Fruit fly (Drosophila melanogaster) S2 (cell line): ENCODE data around the gene Tyler.

ENCODE experiments used
- CG8478 ChIP-seq: fragments of >200 bp; optimal IDR thresholded peaks from 2 replicates; lab custom pipeline; 2018
- CTCF ChIP-seq, 2 experiments: fragments of >200 bp; optimal IDR thresholded peaks; 2 replicates each; lab custom pipeline; 2018

DNA sequence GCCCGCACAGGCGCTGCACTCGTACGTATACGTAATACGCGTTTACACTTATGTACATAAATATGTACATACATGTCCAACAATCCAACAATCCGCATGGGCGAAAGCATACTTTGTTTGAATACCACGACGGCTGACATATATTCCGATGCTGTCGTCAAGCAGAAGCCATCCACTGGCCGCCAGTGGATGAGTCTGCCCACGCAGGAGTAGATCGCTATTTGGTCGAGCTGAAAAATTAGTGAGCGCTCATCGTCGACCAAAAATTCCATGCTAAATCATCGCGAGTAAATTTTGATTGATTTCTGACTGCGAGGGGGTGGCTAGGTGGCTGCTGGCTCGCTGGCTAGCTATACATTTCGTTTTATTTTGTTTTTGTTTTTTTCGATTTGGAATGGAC, 8.8 kb upstream of the Tyler start:
- no peak for TF ChIP-seq CTCF (optimal IDR thresholded peaks at IDR 0.05; lab: Kevin White, UChicago)
- TF ChIP-seq CG8478 (lab: Kevin White, UChicago) = no peak
